Worm (Caenorhabditis elegans): ENCODE data around the gene col-13.

ce11 chrV:10402804-10403203 is 18.9 kb downstream of the col-13 start, which contains the start of gene F15H10.8:
- TF ChIP-seq ets-4 (GFP tag; optimal IDR thresholded peaks at IDR 0.05) (no peak), snpc-4 (GFP tag; optimal IDR thresholded peaks at IDR 0.05) (no peak), snpc-4 (tag; optimal IDR thresholded peaks at IDR 0.05) (no peak), F37B4.10 (GFP tag; IDR thresholded peaks at IDR 0.05) (no peak), ztf-25 (GFP tag; IDR thresholded peaks at IDR 0.05) (no peak), Y53F4B.3 (GFP tag; IDR thresholded peaks at IDR 0.05) (no peak), sdz-38 (tag; optimal IDR thresholded peaks at IDR 0.05) (no peak), Y95B8A.8 (GFP tag; IDR thresholded peaks at IDR 0.05) (no peak), rcor-1 (GFP tag; IDR thresholded peaks at IDR 0.05) (no peak)
